Fruit fly (Drosophila melanogaster): Measurements from ENCODE around the gene CG42680.

The CG42680 gene

dm6 chr2L:14619602-14620001 is 31.6 kb upstream of the CG42680 start (continued):
- TF ChIP-seq jing (GFP tag; optimal IDR thresholded peaks at IDR 0.05) (no peak), insv (GFP tag; optimal IDR thresholded peaks at IDR 0.05) (no peak), Scr (GFP tag; IDR thresholded peaks at IDR 0.05; ENCODE audit: partially characterized antibody) (no peak), ci (GFP tag; IDR thresholded peaks at IDR 0.05) (peak; percentile 63; the same call in 2 of the 3 replicates), Hr51 (GFP tag; optimal IDR thresholded peaks at IDR 0.05) (peak in 1 of 2 experiments; percentile 47), crol (GFP tag; IDR thresholded peaks at IDR 0.05) (no peak), B-H1 (GFP tag; IDR thresholded peaks at IDR 0.05) (no peak), CG14667 (GFP tag; IDR thresholded peaks at IDR 0.05) (peak; percentile 33; the same call in 1 of the 2 replicates), cas (GFP tag; IDR thresholded peaks at IDR 0.05) (no peak), Trl (optimal IDR thresholded peaks at IDR 0.05) (no peak), Trl (GFP tag; optimal IDR thresholded peaks at IDR 0.05) (peak; percentile 16), sob (GFP tag; IDR thresholded peaks at IDR 0.05) (0 out of 2 replicates have a peak, but pooled peaks have one; percentile 19), Sox100B (GFP tag; optimal IDR thresholded peaks at IDR 0.05) (no peak), mam (GFP tag; optimal IDR thresholded peaks at IDR 0.05) (peak; percentile 38), Bteb2 (GFP tag; optimal IDR thresholded peaks at IDR 0.05) (no peak), bcd (GFP tag; optimal IDR thresholded peaks at IDR 0.05) (peak; percentile 8), slou (GFP tag; optimal IDR thresholded peaks at IDR 0.05) (peak; percentile 33), E2f1 (GFP tag; IDR thresholded peaks at IDR 0.05) (peak; percentile 24; the same call in 1 of the 2 replicates), ATbp (GFP tag; optimal IDR thresholded peaks at IDR 0.05) (no peak), lola (GFP tag; optimal IDR thresholded peaks at IDR 0.05) (no peak), row (GFP tag; IDR thresholded peaks at IDR 0.05) (peak; percentile 71), emc (GFP tag; optimal IDR thresholded peaks at IDR 0.05) (no peak), CG17385 (GFP tag; optimal IDR thresholded peaks at IDR 0.05) (peak; percentile 5), al (GFP tag; IDR thresholded peaks at IDR 0.05) (no peak; the same call in 1 of the 2 replicates), Hr78 (GFP tag; optimal IDR thresholded peaks at IDR 0.05) (no peak), Rx (GFP tag; IDR thresholded peaks at IDR 0.05) (0 out of 2 replicates have a peak, but pooled peaks have one; percentile 4), CG3726 (GFP tag; IDR thresholded peaks at IDR 0.05) (0 out of 3 replicates have a peak, but pooled peaks have one; percentile 53), CoRest (tag; optimal IDR thresholded peaks at IDR 0.05) (peak; percentile 13), cato (GFP tag; optimal IDR thresholded peaks at IDR 0.05; ENCODE audit: borderline replicate concordance) (no peak), Fer1 (GFP tag; optimal IDR thresholded peaks at IDR 0.05) (peak; percentile 9), fd102C (GFP tag; optimal IDR thresholded peaks at IDR 0.05) (no peak), Lpt (GFP tag; optimal IDR thresholded peaks at IDR 0.05) (no peak), BEAF-32 (GFP tag; optimal IDR thresholded peaks at IDR 0.05) (no peak), so (GFP tag; IDR thresholded peaks at IDR 0.05) (0 out of 3 replicates have a peak, but pooled peaks have one; percentile 37), hth (optimal IDR thresholded peaks at IDR 0.05) (no peak), odd (GFP tag; optimal IDR thresholded peaks at IDR 0.05) (no peak), HmgZ (tag; optimal IDR thresholded peaks at IDR 0.05) (no peak), CG9932 (GFP tag; IDR thresholded peaks at IDR 0.05) (peak; percentile 55), CG7372 (GFP tag; IDR thresholded peaks at IDR 0.05) (0 out of 2 replicates have a peak, but pooled peaks have one; percentile 8), YL-1 (GFP tag; optimal IDR thresholded peaks at IDR 0.05) (no peak), salm (tag; optimal IDR thresholded peaks at IDR 0.05) (no peak), CG12071 (GFP tag; optimal IDR thresholded peaks at IDR 0.05) (no peak), sens (GFP tag) (peak; percentile 82), sc (optimal IDR thresholded peaks at IDR 0.05) (no peak), sc (GFP tag; optimal IDR thresholded peaks at IDR 0.05) (no peak), ind (GFP tag; optimal IDR thresholded peaks at IDR 0.05) (no peak), danr (GFP tag; IDR thresholded peaks at IDR 0.05) (0 out of 2 replicates have a peak, but pooled peaks have one; percentile 19), CG10543 (GFP tag; optimal IDR thresholded peaks at IDR 0.05) (no peak), Mad (GFP tag; optimal IDR thresholded peaks at IDR 0.05) (no peak), CG31365 (tag; optimal IDR thresholded peaks at IDR 0.05) (no peak), CG8290 (GFP tag; optimal IDR thresholded peaks at IDR 0.05) (no peak), CG8290 (tag; optimal IDR thresholded peaks at IDR 0.05) (peak in 1 of 2 experiments; percentile 21)
